Fruit fly (Drosophila melanogaster): ENCODE measurements around the gene Srp72.

DNA sequence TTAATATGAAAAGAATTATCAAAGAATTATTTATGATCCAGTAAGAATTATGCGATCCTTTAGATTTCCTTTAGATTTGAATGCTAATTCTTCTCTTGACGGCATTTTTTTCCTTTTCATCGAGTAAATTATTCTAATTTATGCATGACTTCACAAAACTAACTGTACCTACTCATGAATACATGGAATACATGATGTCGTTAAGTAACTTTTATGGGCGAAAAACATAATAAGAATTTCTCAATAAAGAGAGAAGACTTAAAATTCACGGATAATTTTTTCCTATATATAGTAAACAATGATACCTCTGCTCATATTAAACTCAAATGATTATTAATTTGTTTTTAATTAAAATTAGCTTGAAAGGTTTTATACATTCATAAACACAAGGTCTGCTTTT lies 7.4 kb downstream of the Srp72 start:
- TF ChIP-seq CG8301 (tag; optimal IDR thresholded peaks at IDR 0.05) (no peak), rn (GFP tag; IDR thresholded peaks at IDR 0.05) (no peak), CG12605 (GFP tag; IDR thresholded peaks at IDR 0.05) (no peak), Snoo (tag; optimal IDR thresholded peaks at IDR 0.05) (no peak), D1 (tag; optimal IDR thresholded peaks at IDR 0.05) (no peak), EcR (GFP tag; optimal IDR thresholded peaks at IDR 0.05) (no peak), CG15710 (tag; optimal IDR thresholded peaks at IDR 0.05) (no peak), CG10348 (GFP tag; IDR thresholded peaks at IDR 0.05) (no peak), CG4496 (GFP tag; IDR thresholded peaks at IDR 0.05) (no peak)

Data from whole organism, pupa.